Fruit fly (Drosophila melanogaster): ENCODE data around the gene CG42780.

Gene CG42780

dm6 chrX:7299399-7300355, 32.3 kb downstream of the CG42780 start (continued):
- TF ChIP-seq ato (GFP tag; IDR thresholded peaks at IDR 0.05; ENCODE audit: partially characterized antibody) (peak; percentile 9; the same call in 1 of the 2 replicates), fd3F (GFP tag; optimal IDR thresholded peaks at IDR 0.05) (peak; percentile 1), Dip2 (GFP tag; IDR thresholded peaks at IDR 0.05) (no peak), NC2β (GFP tag; optimal IDR thresholded peaks at IDR 0.05) (no peak), CG10366 (GFP tag; IDR thresholded peaks at IDR 0.05) (peak; percentile 29; the same call in 1 of the 2 replicates), CG18619 (GFP tag; optimal IDR thresholded peaks at IDR 0.05) (peak; percentile 42), Hr51 (GFP tag; optimal IDR thresholded peaks at IDR 0.05) (peak in 1 of 2 experiments; percentile 70), Fer1 (GFP tag; optimal IDR thresholded peaks at IDR 0.05) (peak; percentile 17), CG10979 (tag; optimal IDR thresholded peaks at IDR 0.05) (peak; percentile 42), CG4854 (GFP tag; optimal IDR thresholded peaks at IDR 0.05) (no peak), CG10209 (GFP tag; optimal IDR thresholded peaks at IDR 0.05) (peak; percentile 39), shn (GFP tag; optimal IDR thresholded peaks at IDR 0.05) (peak; percentile 94), hbn (GFP tag; IDR thresholded peaks at IDR 0.05; ENCODE audit: partially characterized antibody) (0 out of 2 replicates have a peak, but pooled peaks have one; percentile 15), dmrt11E (tag; optimal IDR thresholded peaks at IDR 0.05) (peak; percentile 18), ems (GFP tag; optimal IDR thresholded peaks at IDR 0.05) (peak; percentile 38), vfl (GFP tag; optimal IDR thresholded peaks at IDR 0.05) (no peak), esg (GFP tag; conservative IDR thresholded peaks at IDR 0.05) (peak; percentile 63), HLHmδ (GFP tag; optimal IDR thresholded peaks at IDR 0.05) (no peak), H2.0 (GFP tag; IDR thresholded peaks at IDR 0.05) (peak; percentile 46; the same call in 1 of the 2 replicates), chinmo (GFP tag; IDR thresholded peaks at IDR 0.05; ENCODE audit: partially characterized antibody) (peak; percentile 93), seq (GFP tag; IDR thresholded peaks at IDR 0.05) (peak; percentile 45; the same call in 1 of the 2 replicates), CTCF (GFP tag; optimal IDR thresholded peaks at IDR 0.05) (no peak), Usf (GFP tag; optimal IDR thresholded peaks at IDR 0.05) (no peak), grau (tag; optimal IDR thresholded peaks at IDR 0.05) (peak; percentile 94), Dbx (GFP tag; IDR thresholded peaks at IDR 0.05) (0 out of 3 replicates have a peak, but pooled peaks have one; percentile 22), CG17361 (GFP tag; IDR thresholded peaks at IDR 0.05) (peak; percentile 47; the same call in 2 of the 3 replicates), D (optimal IDR thresholded peaks at IDR 0.05) (no peak), D (GFP tag; optimal IDR thresholded peaks at IDR 0.05) (no peak), dmrt99B (tag; optimal IDR thresholded peaks at IDR 0.05) (peak; percentile 72), Xrp1 (GFP tag; IDR thresholded peaks at IDR 0.05) (peak; percentile 55), peb (GFP tag; IDR thresholded peaks at IDR 0.05) (no peak), CG9437 (GFP tag; optimal IDR thresholded peaks at IDR 0.05) (peak; percentile 22), prd (optimal IDR thresholded peaks at IDR 0.05) (no peak), prd (GFP tag; IDR thresholded peaks at IDR 0.05) (peak; percentile 52; the same call in 2 of the 3 replicates), insv (GFP tag; optimal IDR thresholded peaks at IDR 0.05) (no peak), CHES-1-like (GFP tag; optimal IDR thresholded peaks at IDR 0.05) (peak; percentile 8), CG13775 (GFP tag; optimal IDR thresholded peaks at IDR 0.05) (no peak), CG32532 (GFP tag; IDR thresholded peaks at IDR 0.05) (peak; percentile 50; the same call in 1 of the 2 replicates), CG8944 (GFP tag; optimal IDR thresholded peaks at IDR 0.05) (peak; percentile 21), Dip3 (GFP tag; optimal IDR thresholded peaks at IDR 0.05) (peak; percentile 53), CG11695 (GFP tag; IDR thresholded peaks at IDR 0.05) (peak; percentile 60; the same call in 1 of the 3 replicates), CG16813 (GFP tag; IDR thresholded peaks at IDR 0.05; ENCODE audit: partially characterized antibody) (no peak), sr (GFP tag; IDR thresholded peaks at IDR 0.05) (peak; percentile 99), CG12155 (GFP tag; optimal IDR thresholded peaks at IDR 0.05) (peak; percentile 15), CG9876 (GFP tag; optimal IDR thresholded peaks at IDR 0.05) (no peak), CG4404 (GFP tag; IDR thresholded peaks at IDR 0.05) (0 out of 2 replicates have a peak, but pooled peaks have one; percentile 27), Ets97D (GFP tag; optimal IDR thresholded peaks at IDR 0.05) (no peak), vvl (GFP tag; IDR thresholded peaks at IDR 0.05) (peak; percentile 31), CG30403 (GFP tag; optimal IDR thresholded peaks at IDR 0.05) (peak; percentile 65)
